Fruit fly (Drosophila melanogaster) whole organism, pupa: ENCODE data around the gene larp.
A peak's percentile ranks its signal among the peaks of the same experiment; 100 is the strongest.

ENCODE experiments used
- CG10348 ChIP-seq: fragments of 200-800 bp; sonication (Bioruptor generic); IDR thresholded peaks from 2 replicates; pipeline ENCODE4 v1.3.6; 2022; ENCODE audit warnings: missing biosample characterization, missing genetic modification characterization
- CG15710 ChIP-seq: fragments of 200-800 bp; sonication (Bioruptor generic); optimal IDR thresholded peaks from 2 replicates; lab custom pipeline; 2018; ENCODE audit warnings: missing biosample characterization, mild to moderate bottlenecking, missing genetic modification characterization, moderate library complexity
- CG32121 ChIP-seq: fragments of 200-800 bp; sonication (Bioruptor generic); IDR thresholded peaks from 2 replicates; pipeline ENCODE4 v1.3.6; 2022; ENCODE audit warnings: missing biosample characterization, missing genetic modification characterization
- CG34367 ChIP-seq: fragments of 200-800 bp; sonication (Bioruptor generic); optimal IDR thresholded peaks from 2 replicates; lab custom pipeline; 2018; ENCODE audit warnings: missing biosample characterization, mild to moderate bottlenecking, missing genetic modification characterization
- CG8159 ChIP-seq: fragments of 200-800 bp; sonication (Bioruptor generic); optimal IDR thresholded peaks from 3 replicates; lab custom pipeline; 2018; ENCODE audit warnings: missing biosample characterization, mild to moderate bottlenecking, missing genetic modification characterization, moderate library complexity
- CG9948 ChIP-seq: fragments of 200-800 bp; sonication (Bioruptor generic); optimal IDR thresholded peaks from 2 replicates; lab custom pipeline; 2018; ENCODE audit warnings: missing biosample characterization, mild to moderate bottlenecking, missing genetic modification characterization, moderate library complexity
- Ets98B ChIP-seq: fragments of 200-800 bp; sonication (Bioruptor generic); IDR thresholded peaks from 2 replicates; pipeline ENCODE4 v1.3.6; 2022; ENCODE audit warnings: missing biosample characterization, missing genetic modification characterization
- Pif1A ChIP-seq: fragments of 200-800 bp; sonication (Bioruptor generic); optimal IDR thresholded peaks from 3 replicates; lab custom pipeline; 2016; ENCODE audit warnings: missing biosample characterization, missing genetic modification characterization
- Pif1B ChIP-seq: fragments of 200-800 bp; sonication (Bioruptor generic); optimal IDR thresholded peaks from 3 replicates; lab custom pipeline; 2016; ENCODE audit warnings: missing biosample characterization, missing genetic modification characterization
- gl ChIP-seq: fragments of 200-800 bp; sonication (Bioruptor generic); optimal IDR thresholded peaks from 2 replicates; lab custom pipeline; 2018; ENCODE audit warnings: missing biosample characterization, mild to moderate bottlenecking, missing genetic modification characterization

DNA sequence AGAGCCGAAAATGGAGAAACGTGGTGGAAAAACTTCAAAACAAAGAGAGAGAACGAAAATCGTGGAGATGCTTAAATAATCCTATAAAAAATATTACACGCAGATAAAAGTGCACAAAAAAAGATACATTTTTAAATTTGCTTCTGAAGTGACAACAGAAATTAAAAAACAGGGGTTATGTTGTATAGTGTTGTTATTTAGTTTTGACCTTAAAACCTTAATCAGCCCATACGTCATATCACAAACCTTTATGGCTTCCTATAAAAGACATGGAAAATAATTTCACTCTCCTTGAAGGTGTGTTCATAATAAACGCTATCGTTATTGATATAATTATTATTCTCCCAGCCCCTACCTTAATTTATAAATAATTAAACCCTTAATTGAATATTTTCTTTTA is 9.1 kb downstream of the larp start:
- TF ChIP-seq CG9948 (tag; lab: Kevin White, UChicago) (peak; percentile 22), CG15710 (peak; percentile 18), Pif1B (no peak), CG8159 (tag; lab: Kevin White, UChicago) (peak; percentile 4), CG34367 (no peak), CG10348 (no peak), gl (tag; lab: Kevin White, UChicago) (no peak), CG32121 (GFP tag; lab: Robert Waterston, UW) (no peak), Ets98B (GFP tag; lab: Robert Waterston, UW) (no peak), Pif1A (GFP tag; lab: Kevin White, UChicago) (peak; percentile 29)
